Fruit fly (Drosophila melanogaster) whole organism: ENCODE data around the gene CG14563.

ENCODE experiments used
- CG8478 ChIP-seq: fragments of >200 bp; optimal IDR thresholded peaks from 2 replicates; lab custom pipeline; 2018; ENCODE audit warnings: inconsistent platforms
- Dll ChIP-seq: fragments of >200 bp; optimal IDR thresholded peaks from 2 replicates; lab custom pipeline; 2017
- EcR ChIP-seq, 2 experiments: fragments of >200 bp; optimal IDR thresholded peaks; 2 replicates each; lab custom pipeline; 2017; ENCODE audit warnings: missing biosample characterization in 2 of 2, missing genetic modification characterization in 2 of 2, missing genetic modification reagents in 2 of 2
- pan ChIP-seq: fragments of >200 bp; optimal IDR thresholded peaks from 2 replicates; lab custom pipeline; 2017
- psq ChIP-seq: fragments of >200 bp; optimal IDR thresholded peaks from 2 replicates; lab custom pipeline; 2017
- usp ChIP-seq: fragments of >200 bp; optimal IDR thresholded peaks from 2 replicates; lab custom pipeline; 2017; ENCODE audit warnings: missing biosample characterization, missing genetic modification characterization, mixed read lengths

Gene CG14563

DNA sequence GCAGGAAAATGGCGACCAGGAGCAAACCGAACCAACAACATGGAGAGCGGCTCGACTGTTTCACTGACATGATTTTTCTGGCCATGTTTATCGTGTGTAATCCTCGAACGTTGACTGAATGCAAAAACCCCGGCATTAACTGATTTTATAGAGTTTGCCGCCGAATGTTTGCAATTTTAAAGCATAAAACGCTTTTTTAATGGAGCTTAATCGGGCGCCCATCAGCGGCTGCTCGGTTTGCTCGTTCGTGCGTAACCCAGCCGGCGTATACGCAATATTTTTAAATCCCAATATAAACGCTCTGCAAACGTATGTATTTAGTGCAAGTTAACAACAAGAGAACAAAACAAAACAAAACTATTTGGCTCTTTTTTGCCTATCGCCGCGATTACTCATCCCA is at the start of gene CG14563:
CG14563 (minus strand) TSS at position 101 of the 400 bp plus-strand sequence.
- no peak for TF ChIP-seq pan

DNA sequence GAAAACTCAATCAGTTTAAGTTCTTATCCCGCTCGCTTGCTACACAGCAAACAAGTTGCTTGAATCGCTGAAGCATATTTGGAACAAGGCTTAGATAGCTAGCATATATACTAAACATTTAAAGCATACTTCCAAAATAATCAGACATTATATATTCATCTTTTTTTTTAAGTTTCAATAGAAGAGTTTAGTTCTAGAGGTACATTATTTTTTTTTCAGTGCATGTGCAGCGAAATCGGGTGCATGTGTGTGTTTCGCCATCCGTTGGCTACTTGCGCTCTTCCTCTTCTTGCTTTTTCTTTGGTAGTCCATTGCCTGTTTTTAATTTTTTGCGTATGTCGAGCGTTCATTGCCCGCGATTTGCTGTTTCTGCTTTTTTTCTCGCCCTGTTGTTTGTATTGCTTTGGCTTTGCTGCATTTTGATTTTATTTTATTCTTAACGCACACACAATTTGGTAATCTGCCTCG is 49.2 kb upstream of the CG14563 start:
- TF ChIP-seq EcR (GFP tag; optimal IDR thresholded peaks at IDR 0.05; lab: Kevin White, UChicago) (peak; percentile 17 to 54), usp (GFP tag; lab: Kevin White, UChicago) (no peak)

DNA sequence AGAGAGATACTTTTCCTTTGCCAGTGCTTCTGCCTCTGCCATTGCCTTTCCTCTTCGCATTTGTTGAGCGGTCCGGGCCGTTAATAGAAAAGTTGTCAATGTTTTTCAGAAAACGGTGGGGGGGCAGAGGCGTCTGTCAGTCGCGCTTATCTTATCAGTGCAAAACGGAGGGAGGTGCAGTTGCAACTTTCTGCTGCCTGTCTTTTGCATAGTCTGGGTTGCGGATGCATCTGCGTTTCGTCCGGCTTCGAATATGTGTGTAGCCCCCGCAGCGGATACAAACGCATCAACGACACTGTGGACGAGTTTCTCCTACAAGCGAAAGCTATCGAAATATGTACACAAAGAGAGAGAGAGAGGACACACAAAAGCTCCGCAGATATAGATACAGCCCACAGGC is 47.4 kb upstream of the CG14563 start:
- TF ChIP-seq EcR (GFP tag; optimal IDR thresholded peaks at IDR 0.05; lab: Kevin White, UChicago) (peak in 1 of 2 experiments; percentile 27), psq (no peak)

DNA sequence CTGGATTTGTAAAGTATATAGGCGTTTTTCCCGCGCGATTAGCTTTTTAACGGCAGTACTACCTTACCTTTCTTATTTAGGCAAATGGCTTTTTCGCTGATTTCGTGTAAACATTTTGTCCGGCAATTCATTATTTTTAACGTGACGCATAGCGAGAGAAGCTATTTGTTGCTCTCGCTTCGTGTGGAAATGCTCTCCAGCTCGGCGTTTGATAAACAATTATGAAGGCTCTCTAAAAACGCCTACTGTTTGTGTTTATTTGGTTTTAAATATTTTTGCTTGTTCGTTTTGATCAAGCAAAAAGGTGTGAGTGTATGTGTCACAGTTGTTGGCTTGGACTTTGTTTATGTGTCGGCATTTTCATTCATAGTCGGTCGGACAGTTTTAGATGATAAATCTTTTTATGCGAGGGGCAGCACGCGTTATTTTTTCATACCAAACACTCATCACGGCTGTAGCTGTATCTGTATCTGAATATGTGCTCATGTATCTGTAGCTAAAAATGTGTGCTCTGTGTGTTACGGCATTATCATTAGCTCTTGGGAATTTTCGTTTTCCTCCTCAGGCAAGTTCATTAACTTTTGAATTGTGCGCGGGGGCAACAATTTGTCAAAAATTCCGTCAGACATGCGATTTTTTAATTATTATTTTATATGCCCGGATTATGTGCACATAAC is 44.8 kb upstream of the CG14563 start:
- TF ChIP-seq psq (no peak), usp (GFP tag; lab: Kevin White, UChicago) (no peak)

DNA sequence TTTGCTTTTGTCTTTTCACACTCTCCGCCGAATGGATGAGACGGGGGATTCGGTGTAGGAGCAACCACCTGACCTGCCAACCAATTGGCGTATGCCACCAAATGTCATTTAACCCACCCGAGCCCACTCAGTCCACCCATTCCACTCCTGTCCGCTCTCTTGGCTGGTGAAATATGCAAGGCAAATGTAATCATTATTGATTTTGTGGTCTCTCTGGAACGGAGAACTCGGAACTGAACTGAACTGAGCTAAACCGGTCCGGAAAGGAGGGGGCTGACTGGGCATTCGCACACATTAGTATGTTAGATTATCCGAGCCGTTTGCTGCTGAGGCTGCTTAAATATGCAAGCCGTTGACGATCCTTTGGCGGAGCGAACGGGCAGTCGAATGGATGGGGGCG is 41.9 kb upstream of the CG14563 start:
- TF ChIP-seq Dll (lab: Kevin White, UChicago): no peak
- TF ChIP-seq psq: no peak
- peak in 1 of 2 experiments; percentile 66 for TF ChIP-seq EcR (GFP tag; optimal IDR thresholded peaks at IDR 0.05; lab: Kevin White, UChicago)

DNA sequence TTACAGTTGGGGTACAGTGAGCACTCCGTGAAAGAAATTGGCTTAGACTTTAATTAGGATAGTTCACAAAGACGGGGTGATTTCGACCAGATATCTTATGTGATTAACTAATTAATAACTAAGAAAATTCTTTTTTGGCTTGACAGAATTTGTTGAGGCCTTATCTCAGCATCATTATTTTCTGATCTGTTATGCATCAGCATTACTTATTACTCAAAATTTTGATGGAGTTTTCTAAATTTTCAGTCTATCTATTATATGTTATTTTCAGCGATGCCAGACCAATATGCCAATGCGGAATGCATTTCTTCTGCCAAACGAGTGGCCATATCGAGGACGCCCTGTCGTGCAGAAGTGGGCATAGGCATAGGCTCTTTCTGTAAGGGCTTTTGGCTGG is 41.4 kb upstream of the CG14563 start:
- TF ChIP-seq pan: no peak
- TF ChIP-seq CG8478 (lab: Kevin White, UChicago): no peak
- no peak for TF ChIP-seq usp (GFP tag; lab: Kevin White, UChicago)
- TF ChIP-seq psq: no peak
- no peak for TF ChIP-seq EcR (GFP tag; optimal IDR thresholded peaks at IDR 0.05; lab: Kevin White, UChicago)
- no peak for TF ChIP-seq Dll (lab: Kevin White, UChicago)

DNA sequence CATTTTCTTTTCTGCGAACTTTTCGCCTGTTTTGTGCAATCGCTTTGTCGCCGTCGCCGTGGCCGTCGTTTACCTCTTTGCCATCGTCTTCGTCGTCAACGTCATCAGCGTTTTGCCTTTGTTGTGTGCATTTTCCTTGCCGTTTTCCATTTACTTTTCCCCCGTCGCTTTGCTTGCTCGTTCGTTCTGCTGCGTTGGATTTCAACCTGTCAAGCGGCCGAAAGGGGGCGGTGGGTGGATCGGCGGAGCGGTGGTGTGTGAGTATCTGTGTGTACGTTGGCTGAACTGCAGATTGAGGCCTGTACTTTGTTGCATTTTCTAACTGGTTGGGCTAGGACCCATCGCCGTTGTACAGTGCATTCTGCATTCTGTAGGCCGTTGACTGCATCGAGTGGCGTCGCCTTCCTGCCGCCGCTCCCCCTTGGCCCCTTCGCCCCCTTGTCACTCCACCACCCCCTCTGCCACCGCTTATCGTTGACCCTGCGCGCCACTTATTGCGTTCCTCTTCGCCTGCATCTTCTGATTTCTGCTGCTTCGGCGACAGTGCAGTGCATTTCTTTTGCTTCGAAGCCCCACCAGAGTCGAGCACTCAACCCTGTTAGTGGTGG is 40.9 kb upstream of the CG14563 start:
- TF ChIP-seq CG8478 (lab: Kevin White, UChicago): no peak
- peak in 1 of 2 experiments; percentile 99 for TF ChIP-seq EcR (GFP tag; optimal IDR thresholded peaks at IDR 0.05; lab: Kevin White, UChicago)
- TF ChIP-seq psq: no peak
- TF ChIP-seq pan: no peak
- no peak for TF ChIP-seq usp (GFP tag; lab: Kevin White, UChicago)
- no peak for TF ChIP-seq Dll (lab: Kevin White, UChicago)

DNA sequence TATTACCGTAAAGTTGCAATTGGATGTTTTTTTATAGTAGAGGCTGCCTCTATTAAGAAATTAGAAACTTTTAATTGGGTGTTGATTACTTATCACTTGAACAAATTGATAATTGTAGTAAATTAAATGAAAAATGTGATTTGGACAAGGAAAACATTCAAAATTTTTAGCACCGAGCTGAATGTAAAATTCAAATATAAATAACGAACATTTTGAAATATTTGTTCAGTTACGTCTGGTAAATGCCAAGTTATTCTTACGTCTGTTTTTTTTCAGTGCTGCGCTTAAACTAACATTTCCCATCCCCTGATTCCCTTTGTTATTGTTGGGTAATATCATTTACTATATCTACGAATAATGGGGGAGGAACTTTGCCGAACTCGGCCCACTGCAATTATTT is 39.9 kb upstream of the CG14563 start:
- no peak for TF ChIP-seq EcR (GFP tag; optimal IDR thresholded peaks at IDR 0.05; lab: Kevin White, UChicago)
- TF ChIP-seq CG8478 (lab: Kevin White, UChicago): no peak
- TF ChIP-seq pan: no peak
- TF ChIP-seq Dll (lab: Kevin White, UChicago): no peak
- TF ChIP-seq usp (GFP tag; lab: Kevin White, UChicago): no peak
- TF ChIP-seq psq: no peak

DNA sequence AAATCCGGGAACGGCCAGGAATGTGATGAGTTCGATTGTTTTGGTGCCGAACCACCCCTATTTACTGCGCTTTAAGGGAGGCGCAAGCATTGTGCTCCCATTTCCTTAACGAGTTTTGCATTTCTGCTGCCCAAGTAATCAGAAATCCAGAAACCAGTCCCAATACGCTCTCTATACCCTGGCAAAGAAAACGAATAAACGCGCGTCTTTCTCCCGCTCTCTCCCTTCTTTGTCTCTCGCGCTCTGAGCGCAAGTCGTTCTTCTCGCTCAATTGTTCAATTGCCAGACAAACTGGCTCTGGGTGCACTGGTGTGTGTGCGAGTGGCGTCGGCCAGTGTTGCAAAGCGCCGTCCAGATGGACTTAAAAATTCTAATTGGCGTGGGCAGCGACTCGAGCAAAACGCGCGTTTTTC is 38.2 kb upstream of the CG14563 start:
- TF ChIP-seq psq: peak; percentile 4
- no peak for TF ChIP-seq usp (GFP tag; lab: Kevin White, UChicago)
- peak; percentile 97 for TF ChIP-seq pan
- TF ChIP-seq Dll (lab: Kevin White, UChicago): peak; percentile 94
- no peak for TF ChIP-seq EcR (GFP tag; optimal IDR thresholded peaks at IDR 0.05; lab: Kevin White, UChicago)
- no peak for TF ChIP-seq CG8478 (lab: Kevin White, UChicago)

DNA sequence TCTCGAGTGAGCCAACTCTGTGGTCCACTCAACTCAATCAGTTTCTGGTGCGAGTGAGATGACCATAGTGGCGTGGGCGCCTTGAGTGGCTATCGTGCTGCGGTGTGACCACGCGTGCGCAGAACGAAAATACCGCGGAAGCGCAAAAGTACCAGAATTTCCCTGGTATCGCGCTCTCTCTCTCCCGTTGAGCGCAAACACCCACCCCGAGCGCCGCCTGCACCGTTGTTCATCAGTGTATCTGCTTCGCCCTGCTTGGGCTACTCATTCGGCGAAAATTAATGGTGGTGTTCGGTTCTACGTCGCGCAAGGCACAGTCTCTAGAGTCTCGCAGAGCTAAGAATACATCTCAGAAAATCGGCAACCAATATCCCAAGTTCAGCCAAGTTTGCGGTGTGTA is 37.2 kb upstream of the CG14563 start:
- TF ChIP-seq CG8478 (lab: Kevin White, UChicago): peak; percentile 45
- no peak for TF ChIP-seq psq
- TF ChIP-seq Dll (lab: Kevin White, UChicago): peak; percentile 66
- TF ChIP-seq EcR (GFP tag; optimal IDR thresholded peaks at IDR 0.05; lab: Kevin White, UChicago): no peak
- no peak for TF ChIP-seq pan
- TF ChIP-seq usp (GFP tag; lab: Kevin White, UChicago): no peak

DNA sequence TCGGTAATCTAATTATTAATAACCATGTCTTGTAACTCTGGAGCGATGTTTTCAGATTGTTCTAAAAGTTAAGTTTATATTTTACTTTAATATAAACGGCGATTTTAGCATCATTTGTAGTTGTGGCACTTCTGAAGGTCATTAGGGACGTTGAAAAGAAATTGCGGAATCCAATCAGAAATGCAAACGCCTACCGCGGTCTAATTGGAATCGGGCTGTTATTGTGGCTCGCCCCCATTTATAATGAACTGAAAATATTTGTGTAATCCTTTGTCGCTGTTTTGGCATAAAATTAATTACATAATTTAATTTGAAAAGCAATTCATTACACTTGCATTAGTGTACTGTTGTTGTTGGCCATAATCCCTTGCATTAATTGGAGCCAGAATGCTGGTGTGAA is 36.1 kb upstream of the CG14563 start:
- TF ChIP-seq pan (no peak), usp (GFP tag; lab: Kevin White, UChicago) (no peak), Dll (lab: Kevin White, UChicago) (no peak), CG8478 (lab: Kevin White, UChicago) (no peak), psq (no peak), EcR (GFP tag; optimal IDR thresholded peaks at IDR 0.05; lab: Kevin White, UChicago) (no peak)

DNA sequence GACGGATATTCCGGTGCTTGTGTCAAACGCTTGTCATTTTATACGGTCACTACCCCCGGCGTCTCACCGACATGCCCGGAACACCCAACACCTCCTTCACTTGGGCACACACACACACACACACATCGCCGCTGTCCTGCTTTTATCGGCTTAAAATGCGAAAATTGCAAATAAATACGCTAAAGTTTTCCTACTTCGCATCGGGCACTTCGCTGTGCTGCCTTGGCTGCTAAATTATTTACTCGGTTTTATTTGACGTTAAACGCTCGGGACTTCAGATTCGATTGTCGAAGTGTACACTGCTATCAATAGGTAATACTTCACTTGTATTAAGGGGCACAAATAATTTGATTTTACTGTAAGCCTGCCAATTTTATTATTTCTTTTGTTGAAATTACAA is 29.6 kb upstream of the CG14563 start:
- TF ChIP-seq Dll (lab: Kevin White, UChicago) (no peak), EcR (GFP tag; optimal IDR thresholded peaks at IDR 0.05; lab: Kevin White, UChicago) (no peak), psq (no peak), usp (GFP tag; lab: Kevin White, UChicago) (no peak), CG8478 (lab: Kevin White, UChicago) (no peak), pan (no peak)
